Worm (Caenorhabditis elegans) whole organism, L1 larva: ENCODE results near the gene W01F3.2.

Experiments
- C04F5.9 ChIP-seq: sonication (generic microtip); optimal IDR thresholded peaks from 2 replicates; lab custom pipeline; 2016; ENCODE audit warnings: missing genetic modification characterization, missing compliant biosample characterization
- C16A3.4 ChIP-seq: fragments of 150-350 bp; optimal IDR thresholded peaks from 2 replicates; lab custom pipeline; 2014; ENCODE audit warnings: missing biosample characterization, missing genetic modification characterization
- C34B4.2 ChIP-seq: sonication (generic microtip); optimal IDR thresholded peaks from 2 replicates; lab custom pipeline; 2017; ENCODE audit warnings: mild to moderate bottlenecking, missing genetic modification characterization, missing compliant biosample characterization
- F16B12.6 ChIP-seq: fragments of 150-350 bp; optimal IDR thresholded peaks from 2 replicates; lab custom pipeline; 2014; ENCODE audit warnings: missing biosample characterization, missing genetic modification characterization
- Y116A8C.19 ChIP-seq: sonication (generic microtip); optimal IDR thresholded peaks from 2 replicates; lab custom pipeline; 2016; ENCODE audit warnings: missing compliant biosample characterization, missing genetic modification characterization, borderline replicate concordance
- alr-1 ChIP-seq: fragments of 200-800 bp; sonication (Bioruptor generic); optimal IDR thresholded peaks from 2 replicates; lab custom pipeline; 2018; ENCODE audit warnings: borderline replicate concordance, mild to moderate bottlenecking, missing genetic modification characterization, missing compliant biosample characterization
- aly-2 ChIP-seq: fragments of 150-350 bp; optimal IDR thresholded peaks from 2 replicates; lab custom pipeline; 2014; ENCODE audit warnings: missing biosample characterization, missing genetic modification characterization
- ama-1 ChIP-seq: fragments of 150-350 bp; optimal IDR thresholded peaks from 2 replicates; lab custom pipeline; 2014
- ceh-82 ChIP-seq, 3 experiments: fragments of 150-350 bp in 1 of 3; sonication (generic microtip) in 2 of 3; optimal IDR thresholded peaks; 2 replicates each; lab custom pipeline; 2014 to 2017; ENCODE audit warnings: missing biosample characterization in 3 of 3, missing genetic modification characterization in 3 of 3
- ceh-88 ChIP-seq: fragments of 200-800 bp; sonication (Bioruptor generic); IDR thresholded peaks from 2 replicates; pipeline ENCODE4 v1.3.6; 2022; ENCODE audit warnings: missing genetic modification characterization, missing compliant biosample characterization
- ces-1 ChIP-seq: fragments of 150-350 bp; optimal IDR thresholded peaks from 2 replicates; lab custom pipeline; 2014; ENCODE audit warnings: missing biosample characterization, missing genetic modification reagents, missing genetic modification characterization
- dsc-1 ChIP-seq: sonication (generic microtip); optimal IDR thresholded peaks from 2 replicates; lab custom pipeline; 2016; ENCODE audit warnings: mild to moderate bottlenecking, missing genetic modification characterization, missing compliant biosample characterization
- efl-1 ChIP-seq, 4 experiments: fragments of 150-350 bp; optimal IDR thresholded peaks in 3 of 4; peaks in 1 of 4; 1 replicate in 1 of 4; 2 replicates in 3 of 4; lab custom pipeline; 2014; ENCODE audit warnings: missing biosample characterization in 2 of 4, missing genetic modification characterization in 2 of 4, missing genetic modification reagents in 2 of 4
- efl-3 ChIP-seq: fragments of 200-800 bp; sonication (Bioruptor generic); optimal IDR thresholded peaks from 2 replicates; lab custom pipeline; 2018; ENCODE audit warnings: mild to moderate bottlenecking, missing genetic modification characterization, missing compliant biosample characterization
- egl-13 ChIP-seq: sonication (generic microtip); optimal IDR thresholded peaks from 2 replicates; lab custom pipeline; 2016; ENCODE audit warnings: missing genotype, missing genetic modification reagents, missing genetic modification characterization, missing compliant biosample characterization
- egl-27 ChIP-seq, 2 experiments: fragments of 150-350 bp in 1 of 2; sonication (generic microtip); optimal IDR thresholded peaks; 3 replicates each; lab custom pipeline; 2017 to 2018; ENCODE audit warnings: missing biosample characterization in 2 of 2, missing genetic modification characterization in 2 of 2, missing genetic modification reagents in 2 of 2
- elt-2 ChIP-seq: sonication (generic microtip); optimal IDR thresholded peaks from 2 replicates; lab custom pipeline; 2016; ENCODE audit warnings: missing genetic modification characterization, mild to moderate bottlenecking, inconsistent platforms, missing compliant biosample characterization, missing genetic modification reagents
- elt-3 ChIP-seq, 6 experiments: fragments of 150-350 bp in 1 of 6; sonication (generic microtip); optimal IDR thresholded peaks; 2 replicates each; lab custom pipeline; 2017 to 2018; ENCODE audit warnings: missing biosample characterization in 6 of 6, missing genetic modification characterization in 6 of 6, inconsistent platforms in 1 of 6
- ets-5 ChIP-seq: fragments of 200-800 bp; sonication (Bioruptor generic); IDR thresholded peaks from 2 replicates; pipeline ENCODE4 v1.3.6; 2022; ENCODE audit warnings: missing genetic modification characterization, missing compliant biosample characterization
- fkh-10 ChIP-seq: sonication (generic microtip); optimal IDR thresholded peaks from 2 replicates; lab custom pipeline; 2017; ENCODE audit warnings: missing biosample characterization, missing genetic modification reagents, missing genetic modification characterization
- fkh-8 ChIP-seq: sonication (generic microtip); optimal IDR thresholded peaks from 2 replicates; lab custom pipeline; 2016; ENCODE audit warnings: mild to moderate bottlenecking, missing genetic modification characterization, missing compliant biosample characterization
- hlh-17 ChIP-seq: fragments of 200-800 bp; sonication (Bioruptor generic); optimal IDR thresholded peaks from 2 replicates; lab custom pipeline; 2018; ENCODE audit warnings: missing genetic modification characterization, mild to moderate bottlenecking, missing compliant biosample characterization, moderate library complexity, borderline replicate concordance
- isw-1 ChIP-seq: fragments of 200-800 bp; sonication (Bioruptor generic); IDR thresholded peaks from 2 replicates; pipeline ENCODE4 v1.3.6; 2022; ENCODE audit warnings: missing genetic modification characterization, missing compliant biosample characterization
- lin-13 ChIP-seq: fragments of 150-350 bp; optimal IDR thresholded peaks from 2 replicates; lab custom pipeline; 2014; ENCODE audit warnings: missing biosample characterization, missing genetic modification reagents, missing genetic modification characterization
- lin-14 ChIP-seq: fragments of 200-800 bp; sonication (Bioruptor generic); optimal IDR thresholded peaks from 2 replicates; lab custom pipeline; 2018; ENCODE audit warnings: mild to moderate bottlenecking, missing genetic modification characterization, moderate library complexity, missing compliant biosample characterization
- lin-39 ChIP-seq: fragments of 150-350 bp; optimal IDR thresholded peaks from 2 replicates; lab custom pipeline; 2014; ENCODE audit warnings: missing biosample characterization, missing genetic modification reagents, missing genetic modification characterization
- lsy-2 ChIP-seq, 2 experiments: fragments of 150-350 bp; optimal IDR thresholded peaks; 2 replicates each; lab custom pipeline; 2014; ENCODE audit warnings: missing biosample characterization in 2 of 2, missing genetic modification characterization in 2 of 2
- mdl-1 ChIP-seq, 2 experiments: fragments of 150-350 bp; optimal IDR thresholded peaks; 2 replicates each; lab custom pipeline; 2014 to 2017; ENCODE audit warnings: missing biosample characterization in 2 of 2, missing genetic modification characterization in 2 of 2, inconsistent platforms in 1 of 2
- mef-2 ChIP-seq: fragments of 150-350 bp; optimal IDR thresholded peaks from 2 replicates; lab custom pipeline; 2014; ENCODE audit warnings: missing biosample characterization, missing genetic modification characterization
- nhr-12 ChIP-seq: sonication (generic microtip); optimal IDR thresholded peaks from 2 replicates; lab custom pipeline; 2017; ENCODE audit warnings: missing biosample characterization, missing genetic modification characterization
- nhr-237 ChIP-seq: fragments of 150-350 bp; optimal IDR thresholded peaks from 2 replicates; lab custom pipeline; 2014; ENCODE audit warnings: missing biosample characterization, missing genetic modification characterization
- nhr-71 ChIP-seq: sonication (generic microtip); optimal IDR thresholded peaks from 2 replicates; lab custom pipeline; 2016; ENCODE audit warnings: mild to moderate bottlenecking, missing genetic modification characterization, moderate library complexity, missing compliant biosample characterization
- nhr-90 ChIP-seq: sonication (generic microtip); optimal IDR thresholded peaks from 2 replicates; lab custom pipeline; 2016; ENCODE audit warnings: mild to moderate bottlenecking, missing genetic modification characterization, missing compliant biosample characterization; ENCODE audit not compliant: poor library complexity
- pqm-1 ChIP-seq: sonication (generic microtip); optimal IDR thresholded peaks from 3 replicates; lab custom pipeline; 2017; ENCODE audit warnings: missing biosample characterization, missing genetic modification characterization
- rnt-1 ChIP-seq: sonication (generic microtip); optimal IDR thresholded peaks from 2 replicates; lab custom pipeline; 2016; ENCODE audit warnings: mild to moderate bottlenecking, missing genetic modification characterization, moderate library complexity, missing compliant biosample characterization
- snpc-4 ChIP-seq: fragments of 150-350 bp; optimal IDR thresholded peaks from 2 replicates; lab custom pipeline; 2014; ENCODE audit warnings: missing biosample characterization, missing genetic modification characterization
- snu-23 ChIP-seq: sonication (generic microtip); optimal IDR thresholded peaks from 2 replicates; lab custom pipeline; 2016; ENCODE audit warnings: missing genetic modification characterization, missing compliant biosample characterization
- sox-4 ChIP-seq: sonication (generic microtip); optimal IDR thresholded peaks from 2 replicates; lab custom pipeline; 2016; ENCODE audit warnings: missing genetic modification characterization, missing compliant biosample characterization
- sptf-1 ChIP-seq: fragments of 150-350 bp; optimal IDR thresholded peaks from 2 replicates; lab custom pipeline; 2014; ENCODE audit warnings: missing biosample characterization, missing genetic modification characterization
- sup-37 ChIP-seq: fragments of 200-800 bp; sonication (Bioruptor generic); optimal IDR thresholded peaks from 2 replicates; lab custom pipeline; 2018; ENCODE audit warnings: mild to moderate bottlenecking, missing genetic modification characterization, missing compliant biosample characterization
- swsn-7 ChIP-seq: sonication (generic microtip); optimal IDR thresholded peaks from 2 replicates; lab custom pipeline; 2016; ENCODE audit warnings: missing genetic modification characterization, missing compliant biosample characterization
- tlp-1 ChIP-seq: fragments of 150-350 bp; optimal IDR thresholded peaks from 2 replicates; lab custom pipeline; 2014; ENCODE audit warnings: missing biosample characterization, missing genetic modification characterization
- unc-130 ChIP-seq: fragments of 150-350 bp; optimal IDR thresholded peaks from 2 replicates; lab custom pipeline; 2017; ENCODE audit warnings: missing biosample characterization, missing genetic modification characterization, inconsistent platforms
- unc-62 ChIP-seq: fragments of 150-350 bp; optimal IDR thresholded peaks from 2 replicates; lab custom pipeline; 2014; ENCODE audit warnings: missing biosample characterization, missing genetic modification reagents, missing genetic modification characterization
- unc-86 ChIP-seq: sonication (generic microtip); optimal IDR thresholded peaks from 2 replicates; lab custom pipeline; 2016; ENCODE audit warnings: missing genetic modification characterization, missing compliant biosample characterization
- unc-98 ChIP-seq: fragments of 200-800 bp; sonication (Bioruptor generic); IDR thresholded peaks from 2 replicates; pipeline ENCODE4 v1.3.6; 2022; ENCODE audit warnings: missing genetic modification characterization, missing compliant biosample characterization
- vab-15 ChIP-seq: sonication (generic microtip); optimal IDR thresholded peaks from 2 replicates; lab custom pipeline; 2017; ENCODE audit warnings: missing genotype, mild to moderate bottlenecking, missing genetic modification characterization, missing compliant biosample characterization
- zag-1 ChIP-seq: fragments of 150-350 bp; optimal IDR thresholded peaks from 2 replicates; lab custom pipeline; 2014; ENCODE audit warnings: missing biosample characterization, missing genetic modification characterization
- ztf-11 ChIP-seq, 2 experiments: sonication (generic microtip); optimal IDR thresholded peaks; 2 replicates each; lab custom pipeline; 2016 to 2017; ENCODE audit warnings: missing genetic modification characterization in 2 of 2, missing biosample characterization in 1 of 2, missing compliant biosample characterization in 1 of 2
- ztf-4 ChIP-seq: fragments of 150-350 bp; optimal IDR thresholded peaks from 2 replicates; lab custom pipeline; 2014; ENCODE audit warnings: missing biosample characterization, missing genetic modification characterization

The W01F3.2 gene

ce11 chrV:20710156-20710555 is 50.0 kb downstream of the W01F3.2 start (continued):
- TF ChIP-seq fkh-8 (peak; percentile 47), unc-130 (tag; lab: Kevin White, UChicago) (peak; percentile 10), mdl-1 (tag; optimal IDR thresholded peaks at IDR 0.05; lab: Kevin White, UChicago) (peak in 1 of 2 experiments; percentile 47), swsn-7 (tag; lab: Kevin White, UChicago) (no peak), mef-2 (tag; lab: Kevin White, UChicago) (peak; percentile 0)
- TF ChIP-seq, all 84 proteins: peak for 18

- TF ChIP-seq unc-130 (tag; lab: Kevin White, UChicago) (no peak), ztf-11 (tag; optimal IDR thresholded peaks at IDR 0.05; lab: Kevin White, UChicago) (no peak), C16A3.4 (tag; lab: Kevin White, UChicago) (no peak), lin-13 (GFP tag; lab: Kevin White, UChicago) (peak; percentile 28), nhr-12 (tag; lab: Kevin White, UChicago) (no peak), egl-27 (tag; optimal IDR thresholded peaks at IDR 0.05; lab: Kevin White, UChicago) (no peak), unc-62 (GFP tag; lab: Kevin White, UChicago) (no peak), pqm-1 (no peak), aly-2 (tag; lab: Kevin White, UChicago) (no peak), nhr-71 (peak; percentile 18), tlp-1 (tag; lab: Kevin White, UChicago) (no peak), swsn-7 (tag; lab: Kevin White, UChicago) (no peak), alr-1 (tag; lab: Kevin White, UChicago) (no peak), sptf-1 (no peak), vab-15 (no peak), hlh-17 (no peak), dsc-1 (no peak), fkh-8 (no peak), elt-3 (tag; optimal IDR thresholded peaks at IDR 0.05; lab: Kevin White, UChicago) (no peak), F16B12.6 (tag; lab: Kevin White, UChicago) (no peak), egl-13 (no peak), ama-1 (lab: Kevin White, UChicago) (no peak), snu-23 (GFP tag; lab: Kevin White, UChicago) (no peak), ceh-82 (tag; optimal IDR thresholded peaks at IDR 0.05; lab: Kevin White, UChicago) (peak in 1 of 3 experiments; percentile 15), nhr-90 (tag; lab: Kevin White, UChicago) (no peak), sup-37 (no peak), ztf-4 (tag; lab: Kevin White, UChicago) (no peak), efl-1 (optimal IDR thresholded peaks at IDR 0.05; lab: Kevin White, UChicago) (no peak), efl-1 (GFP tag; optimal IDR thresholded peaks at IDR 0.05 in 1 of 2; lab: Kevin White, UChicago) (peak in 1 of 2 experiments; percentile 0), snpc-4 (no peak), mdl-1 (tag; optimal IDR thresholded peaks at IDR 0.05; lab: Kevin White, UChicago) (peak in 1 of 2 experiments; percentile 72), Y116A8C.19 (tag; lab: Kevin White, UChicago) (no peak), ets-5 (GFP tag; lab: Robert Waterston, UW) (no peak), unc-86 (tag; lab: Kevin White, UChicago) (no peak), efl-3 (no peak), elt-2 (no peak), unc-98 (GFP tag; lab: Robert Waterston, UW) (no peak), sox-4 (tag; lab: Kevin White, UChicago) (no peak), lsy-2 (tag; optimal IDR thresholded peaks at IDR 0.05; lab: Kevin White, UChicago) (peak in 1 of 2 experiments; percentile 6), rnt-1 (tag; lab: Kevin White, UChicago) (peak; percentile 28), isw-1 (GFP tag; lab: Robert Waterston, UW) (no peak), C04F5.9 (tag; lab: Kevin White, UChicago) (no peak), C34B4.2 (tag; lab: Kevin White, UChicago) (no peak), ces-1 (GFP tag; lab: Kevin White, UChicago) (no peak), fkh-10 (GFP tag; lab: Kevin White, UChicago) (no peak), nhr-237 (no peak), lin-39 (tag; lab: Kevin White, UChicago) (no peak), zag-1 (tag; lab: Kevin White, UChicago) (no peak), ceh-88 (no peak), lin-14 (GFP tag; lab: Kevin White, UChicago) (peak; percentile 25)
Observed at ce11 chrV:20710642-20711041, 50.5 kb downstream of the W01F3.2 start.
